Fruit fly (Drosophila melanogaster) whole organism, embryonic: ENCODE results near the gene CG31817.

Experiments used
- Atf6 ChIP-seq: fragments of 200-800 bp; sonication (Bioruptor generic); IDR thresholded peaks from 2 replicates; pipeline ENCODE4 v1.3.6; 2022; ENCODE audit warnings: missing biosample characterization, missing genetic modification characterization
- BEAF-32 ChIP-seq: fragments of 200-800 bp; sonication (Bioruptor generic); optimal IDR thresholded peaks from 3 replicates; lab custom pipeline; 2017; ENCODE audit warnings: missing biosample characterization, missing genetic modification characterization, mild to moderate bottlenecking, moderate library complexity, missing genetic modification reagents
- CG10209 ChIP-seq: fragments of 200-800 bp; sonication (Bioruptor generic); optimal IDR thresholded peaks from 3 replicates; lab custom pipeline; 2017; ENCODE audit warnings: missing biosample characterization, mild to moderate bottlenecking, missing genetic modification characterization, missing genetic modification reagents
- CG10267 ChIP-seq: fragments of 200-800 bp; sonication (Bioruptor generic); optimal IDR thresholded peaks from 2 replicates; lab custom pipeline; 2018; ENCODE audit warnings: missing biosample characterization, mild to moderate bottlenecking, missing genetic modification characterization, moderate library complexity
- CG11456 ChIP-seq: fragments of 200-800 bp; sonication (Bioruptor generic); IDR thresholded peaks from 3 replicates; pipeline ENCODE4 v1.3.6; 2022; ENCODE audit warnings: missing biosample characterization, missing genetic modification characterization
- CG11560 ChIP-seq: fragments of 200-800 bp; sonication (Bioruptor generic); IDR thresholded peaks from 3 replicates; pipeline ENCODE4 v1.3.6; 2022; ENCODE audit warnings: missing biosample characterization, missing genetic modification characterization
- CG11723 ChIP-seq: fragments of 200-800 bp; sonication (Bioruptor generic); optimal IDR thresholded peaks from 2 replicates; lab custom pipeline; 2017; ENCODE audit warnings: missing biosample characterization, mild to moderate bottlenecking, missing genetic modification characterization
- CG12104 ChIP-seq: fragments of 200-800 bp; sonication (Bioruptor generic); optimal IDR thresholded peaks from 3 replicates; lab custom pipeline; 2016; ENCODE audit warnings: missing biosample characterization, missing genetic modification characterization
- CG12942 ChIP-seq: fragments of 200-800 bp; sonication (Bioruptor generic); optimal IDR thresholded peaks from 3 replicates; lab custom pipeline; 2016; ENCODE audit warnings: missing biosample characterization, missing genetic modification characterization
- CG1647 ChIP-seq: fragments of 200-800 bp; sonication (Bioruptor generic); optimal IDR thresholded peaks from 3 replicates; lab custom pipeline; 2016; ENCODE audit warnings: missing biosample characterization, missing genetic modification characterization
- CG1832 ChIP-seq: fragments of 200-800 bp; sonication (Bioruptor generic); optimal IDR thresholded peaks from 2 replicates; lab custom pipeline; 2017; ENCODE audit warnings: missing biosample characterization, mild to moderate bottlenecking, missing genetic modification characterization, inconsistent platforms
- CG2889 ChIP-seq: fragments of 200-800 bp; sonication (Bioruptor generic); IDR thresholded peaks from 3 replicates; pipeline ENCODE4 v1.3.6; 2022; ENCODE audit warnings: missing biosample characterization, missing genetic modification characterization
- CG31441 ChIP-seq: fragments of 200-800 bp; sonication (Bioruptor generic); IDR thresholded peaks from 2 replicates; pipeline ENCODE4 v1.3.6; 2022; ENCODE audit warnings: missing biosample characterization, missing genetic modification characterization
- CG33213 ChIP-seq: fragments of 200-800 bp; sonication (Bioruptor generic); optimal IDR thresholded peaks from 3 replicates; lab custom pipeline; 2016; ENCODE audit warnings: missing biosample characterization, missing genetic modification characterization
- CG4617 ChIP-seq: fragments of 200-800 bp; sonication (Bioruptor generic); optimal IDR thresholded peaks from 3 replicates; lab custom pipeline; 2016; ENCODE audit warnings: missing biosample characterization, missing genetic modification characterization, borderline replicate concordance
- CG6175 ChIP-seq: fragments of 200-800 bp; sonication (Bioruptor generic); IDR thresholded peaks from 3 replicates; pipeline ENCODE4 v1.3.6; 2022; ENCODE audit warnings: missing biosample characterization, missing genetic modification characterization
- CG6272 ChIP-seq: fragments of 200-800 bp; sonication (Bioruptor generic); IDR thresholded peaks from 2 replicates; pipeline ENCODE4 v1.3.6; 2022; ENCODE audit warnings: missing biosample characterization, missing genetic modification characterization
- CG6791 ChIP-seq: fragments of 200-800 bp; sonication (Bioruptor generic); IDR thresholded peaks from 3 replicates; pipeline ENCODE4 v1.3.6; 2022; ENCODE audit warnings: missing biosample characterization, missing genetic modification characterization; ENCODE audit not compliant: partially characterized antibody
- Dp ChIP-seq: fragments of 200-800 bp; sonication (Bioruptor generic); optimal IDR thresholded peaks from 2 replicates; lab custom pipeline; 2018; ENCODE audit warnings: missing biosample characterization, mild to moderate bottlenecking, missing genetic modification characterization, moderate library complexity
- Fer1 ChIP-seq: fragments of 200-800 bp; sonication (Bioruptor generic); optimal IDR thresholded peaks from 2 replicates; lab custom pipeline; 2017; ENCODE audit warnings: missing biosample characterization, mild to moderate bottlenecking, missing genetic modification characterization
- H15 ChIP-seq: fragments of 200-800 bp; sonication (Bioruptor generic); IDR thresholded peaks from 3 replicates; pipeline ENCODE4 v1.3.6; 2022; ENCODE audit warnings: missing biosample characterization, missing genetic modification characterization
- HLHmδ ChIP-seq: fragments of 200-800 bp; sonication (Bioruptor generic); optimal IDR thresholded peaks from 2 replicates; lab custom pipeline; 2018; ENCODE audit warnings: missing biosample characterization, mild to moderate bottlenecking, missing genetic modification characterization, moderate library complexity
- Hand ChIP-seq: fragments of 200-800 bp; sonication (Bioruptor generic); optimal IDR thresholded peaks from 2 replicates; lab custom pipeline; 2017; ENCODE audit warnings: mild to moderate bottlenecking, missing biosample characterization, missing genetic modification reagents, missing genetic modification characterization
- Nf-YC ChIP-seq: fragments of 200-800 bp; optimal IDR thresholded peaks from 3 replicates; lab custom pipeline; 2019; ENCODE audit warnings: missing biosample characterization, mild to moderate bottlenecking, missing genetic modification characterization, moderate library complexity
- Trl ChIP-seq, 3 experiments: fragments of >200 bp in 2 of 3; fragments of 200-800 bp in 1 of 3; sonication (Bioruptor generic) in 1 of 3; optimal IDR thresholded peaks; 2 replicates in 1 of 3; 3 replicates in 2 of 3; lab custom pipeline; 2016 to 2017; ENCODE audit warnings: missing biosample characterization in 1 of 3, missing genetic modification characterization in 1 of 3
- ab ChIP-seq: fragments of 200-800 bp; sonication (Bioruptor generic); optimal IDR thresholded peaks from 2 replicates; lab custom pipeline; 2016; ENCODE audit warnings: missing biosample characterization, missing genetic modification characterization
- ap ChIP-seq: fragments of 200-800 bp; sonication (Bioruptor generic); IDR thresholded peaks from 2 replicates; pipeline ENCODE4 v1.3.6; 2022; ENCODE audit warnings: missing biosample characterization, missing genetic modification characterization
- bab2 ChIP-seq: fragments of 200-800 bp; sonication (Bioruptor generic); optimal IDR thresholded peaks from 2 replicates; lab custom pipeline; 2016; ENCODE audit warnings: missing biosample characterization, missing genetic modification characterization
- bigmax ChIP-seq: fragments of 200-800 bp; sonication (Bioruptor generic); optimal IDR thresholded peaks from 2 replicates; lab custom pipeline; 2018; ENCODE audit warnings: missing biosample characterization, mild to moderate bottlenecking, missing genetic modification characterization
- btn ChIP-seq: fragments of 200-800 bp; sonication (Bioruptor generic); optimal IDR thresholded peaks from 2 replicates; lab custom pipeline; 2016; ENCODE audit warnings: missing biosample characterization, missing genetic modification characterization
- chinmo ChIP-seq: fragments of 200-800 bp; sonication (Bioruptor generic); IDR thresholded peaks from 4 replicates; pipeline ENCODE4 v1.3.6; 2022; ENCODE audit warnings: missing biosample characterization, missing genetic modification characterization; ENCODE audit not compliant: partially characterized antibody
- chm ChIP-seq: fragments of 200-800 bp; sonication (Bioruptor generic); IDR thresholded peaks from 2 replicates; pipeline ENCODE4 v1.3.6; 2022; ENCODE audit warnings: missing biosample characterization, missing genetic modification characterization
- grau ChIP-seq: fragments of 200-800 bp; optimal IDR thresholded peaks from 3 replicates; lab custom pipeline; 2019; ENCODE audit warnings: missing biosample characterization, mild to moderate bottlenecking, missing genetic modification characterization, moderate library complexity
- hkb ChIP-seq, 2 experiments: fragments of 200-800 bp in 1 of 2; fragments of >200 bp in 1 of 2; sonication (Bioruptor generic) in 1 of 2; IDR thresholded peaks in 1 of 2; optimal IDR thresholded peaks in 1 of 2; 2 replicates each; pipeline versions ENCODE4 v1.3.6 to Lab custom; 2017 to 2022; ENCODE audit warnings: missing biosample characterization in 1 of 2, missing genetic modification characterization in 1 of 2
- jigr1 ChIP-seq: fragments of 200-800 bp; sonication (Bioruptor generic); IDR thresholded peaks from 3 replicates; pipeline ENCODE4 v1.3.6; 2022; ENCODE audit warnings: missing biosample characterization, missing genetic modification characterization
- knrl ChIP-seq: fragments of 200-800 bp; sonication (Bioruptor generic); IDR thresholded peaks from 3 replicates; pipeline ENCODE4 v1.3.6; 2022; ENCODE audit warnings: missing biosample characterization, missing genetic modification characterization; ENCODE audit not compliant: partially characterized antibody
- lbe ChIP-seq: fragments of 200-800 bp; sonication (Bioruptor generic); optimal IDR thresholded peaks from 2 replicates; lab custom pipeline; 2016; ENCODE audit warnings: missing biosample characterization, mild to moderate bottlenecking, missing genetic modification characterization
- lmd ChIP-seq: fragments of 200-800 bp; sonication (Bioruptor generic); IDR thresholded peaks from 2 replicates; pipeline ENCODE4 v1.3.6; 2022; ENCODE audit warnings: missing biosample characterization, missing genetic modification characterization
- onecut ChIP-seq: fragments of 200-800 bp; sonication (Bioruptor generic); IDR thresholded peaks from 2 replicates; pipeline ENCODE4 v1.3.6; 2022; ENCODE audit warnings: missing biosample characterization, missing genetic modification characterization
- prd ChIP-seq, 3 experiments: fragments of >200 bp in 2 of 3; fragments of 200-800 bp in 1 of 3; sonication (Bioruptor generic) in 1 of 3; optimal IDR thresholded peaks in 2 of 3; IDR thresholded peaks in 1 of 3; 2 replicates in 2 of 3; 3 replicates in 1 of 3; pipeline versions ENCODE4 v1.3.6 to Lab custom; 2017 to 2022; ENCODE audit warnings: missing biosample characterization in 1 of 3, missing genetic modification characterization in 1 of 3
- sd ChIP-seq: fragments of 200-800 bp; sonication (Bioruptor generic); optimal IDR thresholded peaks from 3 replicates; lab custom pipeline; 2018; ENCODE audit warnings: missing biosample characterization, mild to moderate bottlenecking, missing genetic modification characterization, moderate library complexity
- sens ChIP-seq: fragments of 200-800 bp; sonication (Bioruptor generic); peaks from one replicate; lab custom pipeline; 2016; ENCODE audit warnings: missing biosample characterization, missing genetic modification characterization
- shn ChIP-seq: fragments of 200-800 bp; sonication (Bioruptor generic); optimal IDR thresholded peaks from 3 replicates; lab custom pipeline; 2016; ENCODE audit warnings: missing biosample characterization, missing genetic modification characterization
- sr ChIP-seq: fragments of 200-800 bp; sonication (Bioruptor generic); IDR thresholded peaks from 3 replicates; pipeline ENCODE4 v1.3.6; 2022; ENCODE audit warnings: missing biosample characterization, missing genetic modification characterization
- sug ChIP-seq: fragments of 200-800 bp; optimal IDR thresholded peaks from 2 replicates; lab custom pipeline; 2019; ENCODE audit warnings: missing biosample characterization, mild to moderate bottlenecking, missing genetic modification characterization, moderate library complexity
- tna ChIP-seq: fragments of 200-800 bp; sonication (Bioruptor generic); IDR thresholded peaks from 2 replicates; pipeline ENCODE4 v1.3.6; 2022; ENCODE audit warnings: missing biosample characterization, missing genetic modification characterization; ENCODE audit not compliant: partially characterized antibody
- usp ChIP-seq: fragments of >200 bp; optimal IDR thresholded peaks from 2 replicates; lab custom pipeline; 2017; ENCODE audit warnings: missing biosample characterization, missing genetic modification characterization
- wdn ChIP-seq: fragments of 200-800 bp; sonication (Bioruptor generic); IDR thresholded peaks from 2 replicates; pipeline ENCODE4 v1.3.6; 2022; ENCODE audit warnings: missing biosample characterization, missing genetic modification characterization
- zen2 ChIP-seq: fragments of 200-800 bp; sonication (Bioruptor generic); IDR thresholded peaks from 3 replicates; pipeline ENCODE4 v1.3.6; 2022; ENCODE audit warnings: missing biosample characterization, missing genetic modification characterization; ENCODE audit not compliant: partially characterized antibody

CG31817 gene

dm6 chr2L:16329102-16329520 is 8.6 kb downstream of the CG31817 start, which contains the start of gene mRpL4 (continued):
- no peak for TF ChIP-seq CG31441 (GFP tag; lab: Robert Waterston, UW)
- peak; percentile 76 for TF ChIP-seq lmd (GFP tag; lab: Robert Waterston, UW)
- TF ChIP-seq btn (GFP tag; lab: Kevin White, UChicago), result no peak
- TF ChIP-seq tna, result peak; percentile 99
- peak; percentile 89 for TF ChIP-seq CG4617 (GFP tag; lab: Kevin White, UChicago)
- peak; percentile 76 for TF ChIP-seq shn
- no peak for TF ChIP-seq CG1832 (GFP tag; lab: Kevin White, UChicago)
- TF ChIP-seq onecut (GFP tag; lab: Robert Waterston, UW), result 0 out of 2 replicates have a peak, but pooled peaks have one; percentile 23
- TF ChIP-seq sr (GFP tag; lab: Robert Waterston, UW), result no peak
- peak; percentile 99 for TF ChIP-seq knrl (GFP tag; lab: Robert Waterston, UW)
- TF ChIP-seq CG1647 (GFP tag; lab: Kevin White, UChicago), result peak; percentile 46
- TF ChIP-seq CG12942 (GFP tag; lab: Kevin White, UChicago), result peak; percentile 78
- peak; percentile 47 for TF ChIP-seq ab (GFP tag; lab: Kevin White, UChicago)
- TF ChIP-seq lbe (GFP tag; lab: Kevin White, UChicago), result no peak
- TF ChIP-seq sug (tag; lab: Kevin White, UChicago), result no peak
- TF ChIP-seq Dp (GFP tag; lab: Kevin White, UChicago), result peak; percentile 48
- TF ChIP-seq H15 (GFP tag; lab: Robert Waterston, UW), result peak; percentile 65; the same call in 2 of the 3 replicates
- peak; percentile 70 for TF ChIP-seq bab2
- peak; percentile 94 for TF ChIP-seq BEAF-32 (GFP tag; lab: Kevin White, UChicago)
- no peak for TF ChIP-seq hkb (optimal IDR thresholded peaks at IDR 0.05; lab: Kevin White, UChicago)
- TF ChIP-seq hkb (GFP tag; IDR thresholded peaks at IDR 0.05; lab: Robert Waterston, UW), result peak; percentile 35; the same call in 1 of the 2 replicates
- no peak for TF ChIP-seq usp (GFP tag; lab: Kevin White, UChicago)
- TF ChIP-seq chinmo, result peak; percentile 98
- TF ChIP-seq jigr1, result no peak
- no peak for TF ChIP-seq bigmax (GFP tag; lab: Kevin White, UChicago)
- TF ChIP-seq sd, result no peak
- 0 out of 3 replicates have a peak, but pooled peaks have one; percentile 42 for TF ChIP-seq CG2889 (GFP tag; lab: Robert Waterston, UW)
- peak; percentile 66; the same call in 1 of the 2 replicates for TF ChIP-seq chm (GFP tag; lab: Robert Waterston, UW)
- TF ChIP-seq CG6791, result peak; percentile 99
- peak; percentile 99 for TF ChIP-seq zen2 (GFP tag; lab: Robert Waterston, UW)
- TF ChIP-seq CG12104 (GFP tag; lab: Kevin White, UChicago), result no peak
- TF ChIP-seq Nf-YC (tag; lab: Kevin White, UChicago), result no peak
- TF ChIP-seq CG10209, result peak; percentile 42
- TF ChIP-seq HLHmδ, result no peak
- TF ChIP-seq ap (GFP tag; lab: Robert Waterston, UW), result no peak
- TF ChIP-seq Atf6 (GFP tag; lab: Robert Waterston, UW), result peak; percentile 42; the same call in 1 of the 2 replicates
- peak; percentile 18; the same call in 1 of the 2 replicates for TF ChIP-seq wdn (GFP tag; lab: Robert Waterston, UW)
- TF ChIP-seq CG10267 (tag; lab: Kevin White, UChicago), result peak; percentile 67
- no peak for TF ChIP-seq CG11723 (GFP tag; lab: Kevin White, UChicago)
- TF ChIP-seq Fer1 (GFP tag; lab: Kevin White, UChicago), result no peak
- no peak; the same call in 2 of the 3 replicates for TF ChIP-seq CG11456
- TF ChIP-seq CG11560 (tag; lab: Robert Waterston, UW), result no peak
- TF ChIP-seq prd (optimal IDR thresholded peaks at IDR 0.05; lab: Kevin White, UChicago), result no peak
- peak; percentile 81; the same call in 2 of the 3 replicates for TF ChIP-seq prd (GFP tag; IDR thresholded peaks at IDR 0.05; lab: Robert Waterston, UW)
- no peak for TF ChIP-seq Hand
- 0 out of 3 replicates have a peak, but pooled peaks have one; percentile 29 for TF ChIP-seq CG6175 (GFP tag; lab: Robert Waterston, UW)
- TF ChIP-seq Trl (optimal IDR thresholded peaks at IDR 0.05; lab: Kevin White, UChicago), result no peak
- peak; percentile 83 for TF ChIP-seq Trl (GFP tag; optimal IDR thresholded peaks at IDR 0.05; lab: Kevin White, UChicago)
- peak; percentile 26 for TF ChIP-seq CG33213
- peak; percentile 96 for TF ChIP-seq sens (GFP tag; lab: Kevin White, UChicago)
- peak; percentile 89 for TF ChIP-seq grau (tag; lab: Kevin White, UChicago)
- TF ChIP-seq CG6272, result peak; percentile 74
